Worm (Caenorhabditis elegans) whole organism, L2 larva: ENCODE data around the gene srv-34.

ENCODE experiments used
- C34F6.9 ChIP-seq: fragments of 150-350 bp; optimal IDR thresholded peaks from 2 replicates; lab custom pipeline; 2014; ENCODE audit warnings: missing biosample characterization, missing genetic modification characterization
- F13H6.1 ChIP-seq: sonication (generic microtip); optimal IDR thresholded peaks from 2 replicates; lab custom pipeline; 2016; ENCODE audit warnings: missing genetic modification characterization, missing compliant biosample characterization
- R02D3.7 ChIP-seq: fragments of 150-350 bp; optimal IDR thresholded peaks from 2 replicates; lab custom pipeline; 2014; ENCODE audit warnings: missing biosample characterization, missing genetic modification characterization
- Y55F3AM.14 ChIP-seq: fragments of 200-800 bp; sonication (Bioruptor generic); optimal IDR thresholded peaks from 2 replicates; lab custom pipeline; 2018; ENCODE audit warnings: mild to moderate bottlenecking, missing genetic modification characterization, missing compliant biosample characterization
- ZK546.5 ChIP-seq: sonication (generic microtip); optimal IDR thresholded peaks from 2 replicates; lab custom pipeline; 2017; ENCODE audit warnings: missing biosample characterization, missing genetic modification characterization
- alr-1 ChIP-seq: fragments of 150-350 bp; optimal IDR thresholded peaks from 2 replicates; lab custom pipeline; 2014; ENCODE audit warnings: missing biosample characterization, missing genetic modification characterization
- blmp-1 ChIP-seq: sonication (generic microtip); optimal IDR thresholded peaks from 2 replicates; lab custom pipeline; 2017; ENCODE audit warnings: missing genetic modification characterization, mild to moderate bottlenecking, missing compliant biosample characterization, antibody characterized with exemption, moderate library complexity; ENCODE audit not compliant: insufficient read depth
- ceh-16 ChIP-seq: fragments of 150-350 bp; optimal IDR thresholded peaks from 2 replicates; lab custom pipeline; 2014; ENCODE audit warnings: missing biosample characterization, missing genetic modification characterization
- ceh-82 ChIP-seq: fragments of 150-350 bp; optimal IDR thresholded peaks from 2 replicates; lab custom pipeline; 2014; ENCODE audit warnings: missing biosample characterization, missing genetic modification characterization
- crh-2 ChIP-seq: sonication (generic microtip); optimal IDR thresholded peaks from 2 replicates; lab custom pipeline; 2017; ENCODE audit warnings: missing biosample characterization, missing genetic modification characterization
- dmd-4 ChIP-seq: sonication (generic microtip); optimal IDR thresholded peaks from 2 replicates; lab custom pipeline; 2017; ENCODE audit warnings: missing biosample characterization, missing genetic modification characterization
- egl-27 ChIP-seq: sonication (generic microtip); optimal IDR thresholded peaks from 3 replicates; lab custom pipeline; 2017; ENCODE audit warnings: missing biosample characterization, missing genetic modification reagents, missing genetic modification characterization
- elt-1 ChIP-seq: fragments of 150-350 bp; optimal IDR thresholded peaks from 2 replicates; lab custom pipeline; 2014; ENCODE audit warnings: missing biosample characterization, missing genetic modification characterization
- elt-3 ChIP-seq: sonication (generic microtip); optimal IDR thresholded peaks from 2 replicates; lab custom pipeline; 2017; ENCODE audit warnings: missing biosample characterization, missing genetic modification characterization
- fos-1 ChIP-seq: fragments of 150-350 bp; optimal IDR thresholded peaks from 2 replicates; lab custom pipeline; 2014; ENCODE audit warnings: missing biosample characterization, missing genetic modification characterization
- gmeb-1 ChIP-seq: fragments of 150-350 bp; optimal IDR thresholded peaks from 2 replicates; lab custom pipeline; 2014; ENCODE audit warnings: missing biosample characterization, missing genetic modification characterization
- lin-13 ChIP-seq: fragments of 150-350 bp; optimal IDR thresholded peaks from 2 replicates; lab custom pipeline; 2014; ENCODE audit warnings: missing biosample characterization, missing genetic modification reagents, missing genetic modification characterization
- lin-39 ChIP-seq: fragments of 150-350 bp; optimal IDR thresholded peaks from 2 replicates; lab custom pipeline; 2014; ENCODE audit warnings: missing biosample characterization, missing genetic modification reagents, missing genetic modification characterization
- lsy-2 ChIP-seq, 2 experiments: fragments of 150-350 bp in 1 of 2; sonication (generic microtip) in 1 of 2; optimal IDR thresholded peaks; 2 replicates each; lab custom pipeline; 2014 to 2017; ENCODE audit warnings: missing biosample characterization in 2 of 2, missing genetic modification characterization in 2 of 2
- mab-5 ChIP-seq: fragments of 150-350 bp; optimal IDR thresholded peaks from 2 replicates; lab custom pipeline; 2014; ENCODE audit warnings: missing biosample characterization, missing genetic modification characterization
- mbf-1 ChIP-seq: sonication (generic microtip); optimal IDR thresholded peaks from 2 replicates; lab custom pipeline; 2017; ENCODE audit warnings: missing biosample characterization, missing genetic modification characterization
- nhr-10 ChIP-seq: sonication (generic microtip); optimal IDR thresholded peaks from 2 replicates; lab custom pipeline; 2017; ENCODE audit warnings: missing biosample characterization, missing genetic modification characterization
- nhr-12 ChIP-seq: fragments of 150-350 bp; optimal IDR thresholded peaks from 2 replicates; lab custom pipeline; 2014; ENCODE audit warnings: missing biosample characterization, missing genetic modification characterization
- nhr-129 ChIP-seq: fragments of 150-350 bp; optimal IDR thresholded peaks from 2 replicates; lab custom pipeline; 2014; ENCODE audit warnings: missing biosample characterization, missing genetic modification characterization
- nhr-23 ChIP-seq: fragments of 150-350 bp; optimal IDR thresholded peaks from 2 replicates; lab custom pipeline; 2014; ENCODE audit warnings: missing biosample characterization, missing genetic modification reagents, missing genetic modification characterization
- nhr-6 ChIP-seq: fragments of 150-350 bp; optimal IDR thresholded peaks from 2 replicates; lab custom pipeline; 2014; ENCODE audit warnings: missing biosample characterization, missing genetic modification characterization
- nhr-77 ChIP-seq: fragments of 150-350 bp; optimal IDR thresholded peaks from 2 replicates; lab custom pipeline; 2014; ENCODE audit warnings: missing biosample characterization, missing genetic modification characterization
- peb-1 ChIP-seq: fragments of 150-350 bp; optimal IDR thresholded peaks from 2 replicates; lab custom pipeline; 2014; ENCODE audit warnings: missing biosample characterization, missing genetic modification characterization
- sem-4 ChIP-seq: fragments of 150-350 bp; optimal IDR thresholded peaks from 2 replicates; lab custom pipeline; 2014; ENCODE audit warnings: missing biosample characterization, missing genetic modification reagents, missing genetic modification characterization
- sma-3 ChIP-seq: sonication (generic microtip); optimal IDR thresholded peaks from 2 replicates; lab custom pipeline; 2016; ENCODE audit warnings: missing genetic modification reagents, missing genetic modification characterization, missing compliant biosample characterization
- sma-9 ChIP-seq, 2 experiments: fragments of 150-350 bp in 1 of 2; sonication (generic microtip) in 1 of 2; optimal IDR thresholded peaks; 2 replicates each; lab custom pipeline; 2014 to 2016; ENCODE audit warnings: missing genetic modification characterization in 2 of 2, mild to moderate bottlenecking in 1 of 2, missing biosample characterization in 1 of 2, missing compliant biosample characterization in 1 of 2, missing genetic modification reagents in 1 of 2, moderate library complexity in 1 of 2
- snpc-4 ChIP-seq: fragments of 150-350 bp; optimal IDR thresholded peaks from 2 replicates; lab custom pipeline; 2014; ENCODE audit warnings: missing biosample characterization, missing genetic modification characterization
- unc-55 ChIP-seq: fragments of 150-350 bp; sonication (generic microtip); optimal IDR thresholded peaks from 3 replicates; lab custom pipeline; 2014; ENCODE audit warnings: missing biosample characterization, missing genetic modification reagents, missing genetic modification characterization
- unc-62 ChIP-seq: fragments of 150-350 bp; optimal IDR thresholded peaks from 2 replicates; lab custom pipeline; 2014; ENCODE audit warnings: missing biosample characterization, missing genetic modification reagents, missing genetic modification characterization
- zag-1 ChIP-seq: fragments of 150-350 bp; optimal IDR thresholded peaks from 2 replicates; lab custom pipeline; 2014; ENCODE audit warnings: missing biosample characterization, missing genetic modification characterization
- ztf-1 ChIP-seq: fragments of 200-800 bp; sonication (Bioruptor generic); conservative IDR thresholded peaks from 2 replicates; pipeline ENCODE4 v1.3.6; 2022; ENCODE audit warnings: missing genetic modification characterization, missing compliant biosample characterization
- ztf-11 ChIP-seq: sonication (generic microtip); optimal IDR thresholded peaks from 2 replicates; lab custom pipeline; 2017; ENCODE audit warnings: missing biosample characterization, missing genetic modification characterization
- ztf-4 ChIP-seq: fragments of 150-350 bp; optimal IDR thresholded peaks from 2 replicates; lab custom pipeline; 2014; ENCODE audit warnings: missing biosample characterization, missing genetic modification characterization

Gene srv-34

ce11 chrV:16399388-16399787 lies 24.8 kb upstream of the srv-34 start, which contains the start of gene sre-36:
Gene sre-36 (plus strand): TSS chrV:16399688.
- TF ChIP-seq lin-13 (GFP tag; lab: Kevin White, UChicago) (no peak), gmeb-1 (tag; lab: Kevin White, UChicago) (no peak), elt-3 (no peak), Y55F3AM.14 (GFP tag; lab: Kevin White, UChicago) (no peak), peb-1 (tag; lab: Kevin White, UChicago) (no peak), ceh-16 (tag; lab: Kevin White, UChicago) (no peak)

- TF ChIP-seq lin-39 (tag; lab: Kevin White, UChicago) (no peak), snpc-4 (no peak), nhr-23 (no peak), zag-1 (tag; lab: Kevin White, UChicago) (no peak), dmd-4 (tag; lab: Kevin White, UChicago) (no peak), lsy-2 (tag; optimal IDR thresholded peaks at IDR 0.05; lab: Kevin White, UChicago) (no peak), mab-5 (tag; lab: Kevin White, UChicago) (no peak), ceh-82 (no peak), sem-4 (tag; lab: Kevin White, UChicago) (no peak), ztf-1 (GFP tag; lab: Robert Waterston, UW) (no peak), Y55F3AM.14 (GFP tag; lab: Kevin White, UChicago) (no peak), ceh-16 (tag; lab: Kevin White, UChicago) (no peak), ztf-11 (tag; lab: Kevin White, UChicago) (no peak), mbf-1 (no peak), nhr-10 (tag; lab: Kevin White, UChicago) (no peak), nhr-77 (tag; lab: Kevin White, UChicago) (no peak), F13H6.1 (tag; lab: Kevin White, UChicago) (no peak), nhr-12 (tag; lab: Kevin White, UChicago) (no peak), alr-1 (no peak), nhr-129 (tag; lab: Kevin White, UChicago) (no peak)
Observed at ce11 chrV:16395739-16396138, 21.2 kb upstream of the srv-34 start, which contains the start of gene F13A7.12. Gene F13A7.12 (plus strand): TSS chrV:16396039.

- TF ChIP-seq ztf-1 (GFP tag; lab: Robert Waterston, UW) (no peak), C34F6.9 (tag; lab: Kevin White, UChicago) (peak; percentile 15), crh-2 (peak; percentile 11), gmeb-1 (tag; lab: Kevin White, UChicago) (peak; percentile 37), sma-9 (GFP tag; optimal IDR thresholded peaks at IDR 0.05; lab: Kevin White, UChicago) (peak; percentile 67), sma-9 (tag; optimal IDR thresholded peaks at IDR 0.05; lab: Kevin White, UChicago) (no peak), unc-55 (GFP tag; lab: Kevin White, UChicago) (peak; percentile 40), ZK546.5 (tag; lab: Kevin White, UChicago) (no peak), ztf-4 (tag; lab: Kevin White, UChicago) (no peak), R02D3.7 (tag; lab: Kevin White, UChicago) (no peak), fos-1 (tag; lab: Kevin White, UChicago) (peak; percentile 80), F13H6.1 (tag; lab: Kevin White, UChicago) (no peak), blmp-1 (tag; lab: Kevin White, UChicago) (no peak), sem-4 (tag; lab: Kevin White, UChicago) (no peak), nhr-6 (tag; lab: Kevin White, UChicago) (no peak), sma-3 (GFP tag; lab: Kevin White, UChicago) (peak; percentile 24), unc-62 (GFP tag; lab: Kevin White, UChicago) (no peak), peb-1 (tag; lab: Kevin White, UChicago) (no peak), egl-27 (no peak), alr-1 (no peak), nhr-129 (tag; lab: Kevin White, UChicago) (peak; percentile 100), elt-1 (tag; lab: Kevin White, UChicago) (no peak)
Observed at ce11 chrV:16395131-16395530, 20.6 kb upstream of the srv-34 start, which contains the start of gene F13A7.11. Gene F13A7.11 (minus strand): TSS chrV:16395304.
